Worm (Caenorhabditis elegans): ENCODE data around the gene lec-10.

The lec-10 gene

ce11 chrV:6504131-6504827 lies 15.4 kb upstream of the lec-10 start, which contains the start of gene moc-2:
Gene moc-2 (minus strand): TSS chrV:6504181.
- TF ChIP-seq unc-62 (GFP tag; optimal IDR thresholded peaks at IDR 0.05 in 1 of 2) (peak in 1 of 2 experiments; percentile 76), unc-62 (tag; optimal IDR thresholded peaks at IDR 0.05) (no peak), egl-27 (tag; optimal IDR thresholded peaks at IDR 0.05) (no peak)

ce11 chrV:6503158-6503557 lies 14.2 kb upstream of the lec-10 start:
- TF ChIP-seq nhr-28 (tag; optimal IDR thresholded peaks at IDR 0.05) = peak; percentile 23
- TF ChIP-seq mxl-2 (GFP tag; conservative IDR thresholded peaks at IDR 0.05) = no peak
- peak; percentile 30 for TF ChIP-seq hlh-11 (tag; optimal IDR thresholded peaks at IDR 0.05)
- peak; percentile 35 for TF ChIP-seq hlh-30 (tag; optimal IDR thresholded peaks at IDR 0.05; ENCODE audit: insufficient read depth)
- no peak for TF ChIP-seq daf-16 (GFP tag; optimal IDR thresholded peaks at IDR 0.05)
- peak; percentile 37 for TF ChIP-seq daf-16 (tag; optimal IDR thresholded peaks at IDR 0.05)
- TF ChIP-seq nhr-77 (tag; optimal IDR thresholded peaks at IDR 0.05) = peak; percentile 9
- TF ChIP-seq set-16 (GFP tag; IDR thresholded peaks at IDR 0.05) = no peak
- peak; percentile 34; the same call in 1 of the 2 replicates for TF ChIP-seq dmd-6 (GFP tag; IDR thresholded peaks at IDR 0.05)
- TF ChIP-seq aha-1 (tag) = no peak
- 0 out of 2 replicates have a peak, but pooled peaks have one; percentile 53 for TF ChIP-seq ceh-20 (GFP tag; IDR thresholded peaks at IDR 0.05)

ce11 chrV:6498903-6499302 lies 10.0 kb upstream of the lec-10 start, which contains the start of gene W01A11.1:
Gene W01A11.1 (plus strand): TSS chrV:6499224.
- TF ChIP-seq rbr-2 (tag; optimal IDR thresholded peaks at IDR 0.05) (no peak), daf-19 (GFP tag; conservative IDR thresholded peaks at IDR 0.05) (no peak), nhr-77 (tag; optimal IDR thresholded peaks at IDR 0.05) (peak; percentile 96), daf-16 (GFP tag; optimal IDR thresholded peaks at IDR 0.05) (no peak), daf-16 (tag; optimal IDR thresholded peaks at IDR 0.05) (peak; percentile 71), pha-4 (GFP tag; IDR thresholded peaks at IDR 0.05) (no peak), pha-4 (tag; optimal IDR thresholded peaks at IDR 0.05) (no peak), nhr-11 (tag; optimal IDR thresholded peaks at IDR 0.05) (no peak), nhr-28 (tag; optimal IDR thresholded peaks at IDR 0.05) (peak; percentile 97), ZK337.2 (GFP tag; IDR thresholded peaks at IDR 0.05) (no peak), nhr-6 (tag; optimal IDR thresholded peaks at IDR 0.05) (no peak), pqm-1 (tag; optimal IDR thresholded peaks at IDR 0.05) (peak; percentile 37)

- TF ChIP-seq saeg-2 (GFP tag; IDR thresholded peaks at IDR 0.05) = no peak
- no peak for TF ChIP-seq nhr-42 (GFP tag; IDR thresholded peaks at IDR 0.05)
- no peak for TF ChIP-seq nhr-10 (tag; optimal IDR thresholded peaks at IDR 0.05)
- TF ChIP-seq ama-1 (optimal IDR thresholded peaks at IDR 0.05) = no peak
- peak; percentile 13 for TF ChIP-seq fkh-10 (GFP tag; optimal IDR thresholded peaks at IDR 0.05)
- TF ChIP-seq F49E8.2 (tag; optimal IDR thresholded peaks at IDR 0.05; ENCODE audit: borderline replicate concordance) = no peak
- TF ChIP-seq jun-1 (tag; optimal IDR thresholded peaks at IDR 0.05) = no peak
- peak; percentile 92 for TF ChIP-seq aha-1 (tag)
- peak; percentile 6 for TF ChIP-seq hlh-30 (tag; optimal IDR thresholded peaks at IDR 0.05; ENCODE audit: insufficient read depth)
- TF ChIP-seq daf-16 (GFP tag; optimal IDR thresholded peaks at IDR 0.05) = no peak
- TF ChIP-seq daf-16 (tag; optimal IDR thresholded peaks at IDR 0.05) = peak; percentile 55
- no peak for TF ChIP-seq pha-4 (GFP tag; IDR thresholded peaks at IDR 0.05)
- TF ChIP-seq pha-4 (tag; optimal IDR thresholded peaks at IDR 0.05) = no peak
- TF ChIP-seq nhr-28 (tag; optimal IDR thresholded peaks at IDR 0.05) = peak; percentile 74
- no peak for TF ChIP-seq skn-1 (tag; optimal IDR thresholded peaks at IDR 0.05)
- TF ChIP-seq Y75B8A.6 (GFP tag; IDR thresholded peaks at IDR 0.05) = no peak
- no peak for TF ChIP-seq dmd-6 (GFP tag; IDR thresholded peaks at IDR 0.05)
- TF ChIP-seq nhr-111 (GFP tag; optimal IDR thresholded peaks at IDR 0.05) = no peak
- TF ChIP-seq zip-2 (tag; optimal IDR thresholded peaks at IDR 0.05) = no peak
- no peak for TF ChIP-seq egl-43 (GFP tag; IDR thresholded peaks at IDR 0.05)
- no peak for TF ChIP-seq rbr-2 (tag; optimal IDR thresholded peaks at IDR 0.05)
- no peak for TF ChIP-seq tra-1 (GFP tag; IDR thresholded peaks at IDR 0.05)
- no peak for TF ChIP-seq nhr-25 (tag; optimal IDR thresholded peaks at IDR 0.05; ENCODE audit: borderline replicate concordance, insufficient read depth)
These were observed 9.5 kb upstream of the lec-10 start for ce11 chrV:6498441-6498840.

All from whole organism, L4 larva.